Fruit fly (Drosophila melanogaster): ENCODE data around the gene CG1231.

DNA sequence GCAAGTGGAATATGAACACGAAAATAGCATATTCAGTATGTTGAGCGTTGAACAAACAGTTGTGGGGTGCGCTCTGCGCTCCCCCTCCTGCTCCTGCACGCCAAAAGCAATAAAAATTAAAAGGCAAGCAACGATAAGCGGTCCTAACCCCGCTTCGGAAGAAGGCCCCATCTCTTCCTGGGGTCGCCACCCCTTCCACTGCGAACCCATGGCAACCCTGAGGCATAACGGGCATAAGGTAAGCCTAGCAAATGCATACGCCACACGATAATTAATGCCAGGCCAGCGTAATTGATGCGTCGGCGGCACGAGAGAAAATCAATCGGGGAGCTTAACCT is 7.8 kb upstream of the CG1231 start:
- TF ChIP-seq pan (optimal IDR thresholded peaks at IDR 0.05) (no peak), Dll (optimal IDR thresholded peaks at IDR 0.05) (no peak)
